Worm (Caenorhabditis elegans) whole organism, L1 larva: ENCODE measurements around the gene ptd-2.

ENCODE experiments used
- aha-1 ChIP-seq: fragments of 150-350 bp; optimal IDR thresholded peaks from 2 replicates; lab custom pipeline; 2014; ENCODE audit warnings: missing biosample characterization, missing genetic modification characterization
- alr-1 ChIP-seq: fragments of 200-800 bp; sonication (Bioruptor generic); optimal IDR thresholded peaks from 2 replicates; lab custom pipeline; 2018; ENCODE audit warnings: borderline replicate concordance, mild to moderate bottlenecking, missing genetic modification characterization, missing compliant biosample characterization
- aly-2 ChIP-seq: fragments of 150-350 bp; optimal IDR thresholded peaks from 2 replicates; lab custom pipeline; 2014; ENCODE audit warnings: missing biosample characterization, missing genetic modification characterization
- ceh-8 ChIP-seq: fragments of 200-800 bp; sonication (Bioruptor generic); optimal IDR thresholded peaks from 2 replicates; lab custom pipeline; 2018; ENCODE audit warnings: mild to moderate bottlenecking, missing genetic modification characterization, moderate library complexity, missing compliant biosample characterization
- ces-1 ChIP-seq: fragments of 150-350 bp; optimal IDR thresholded peaks from 2 replicates; lab custom pipeline; 2014; ENCODE audit warnings: missing biosample characterization, missing genetic modification reagents, missing genetic modification characterization
- dpl-1 ChIP-seq, 3 experiments: fragments of 150-350 bp in 2 of 3; sonication (generic microtip) in 1 of 3; optimal IDR thresholded peaks; 2 replicates each; lab custom pipeline; 2014 to 2017; ENCODE audit warnings: missing biosample characterization in 3 of 3, missing genetic modification characterization in 3 of 3, missing genetic modification reagents in 3 of 3
- dsc-1 ChIP-seq: sonication (generic microtip); optimal IDR thresholded peaks from 2 replicates; lab custom pipeline; 2016; ENCODE audit warnings: mild to moderate bottlenecking, missing genetic modification characterization, missing compliant biosample characterization
- efl-1 ChIP-seq, 4 experiments: fragments of 150-350 bp; optimal IDR thresholded peaks in 3 of 4; peaks in 1 of 4; 1 replicate in 1 of 4; 2 replicates in 3 of 4; lab custom pipeline; 2014; ENCODE audit warnings: missing biosample characterization in 2 of 4, missing genetic modification characterization in 2 of 4, missing genetic modification reagents in 2 of 4
- egl-13 ChIP-seq: sonication (generic microtip); optimal IDR thresholded peaks from 2 replicates; lab custom pipeline; 2016; ENCODE audit warnings: missing genotype, missing genetic modification reagents, missing genetic modification characterization, missing compliant biosample characterization
- elt-3 ChIP-seq, 6 experiments: fragments of 150-350 bp in 1 of 6; sonication (generic microtip); optimal IDR thresholded peaks; 2 replicates each; lab custom pipeline; 2017 to 2018; ENCODE audit warnings: missing biosample characterization in 6 of 6, missing genetic modification characterization in 6 of 6, inconsistent platforms in 1 of 6
- ets-5 ChIP-seq: fragments of 200-800 bp; sonication (Bioruptor generic); IDR thresholded peaks from 2 replicates; pipeline ENCODE4 v1.3.6; 2022; ENCODE audit warnings: missing genetic modification characterization, missing compliant biosample characterization
- fkh-4 ChIP-seq: sonication (generic microtip); optimal IDR thresholded peaks from 2 replicates; lab custom pipeline; 2016; ENCODE audit warnings: missing compliant biosample characterization, missing genetic modification characterization, borderline replicate concordance
- fkh-8 ChIP-seq: sonication (generic microtip); optimal IDR thresholded peaks from 2 replicates; lab custom pipeline; 2016; ENCODE audit warnings: mild to moderate bottlenecking, missing genetic modification characterization, missing compliant biosample characterization
- fos-1 ChIP-seq: fragments of 150-350 bp; optimal IDR thresholded peaks from 2 replicates; lab custom pipeline; 2014; ENCODE audit warnings: missing biosample characterization, missing genetic modification characterization
- irx-1 ChIP-seq: sonication (generic microtip); optimal IDR thresholded peaks from 2 replicates; lab custom pipeline; 2016; ENCODE audit warnings: missing genetic modification characterization, missing compliant biosample characterization
- jun-1 ChIP-seq: fragments of 150-350 bp; optimal IDR thresholded peaks from 2 replicates; lab custom pipeline; 2014; ENCODE audit warnings: missing biosample characterization, missing genetic modification reagents, missing genetic modification characterization
- lin-14 ChIP-seq: fragments of 200-800 bp; sonication (Bioruptor generic); optimal IDR thresholded peaks from 2 replicates; lab custom pipeline; 2018; ENCODE audit warnings: mild to moderate bottlenecking, missing genetic modification characterization, moderate library complexity, missing compliant biosample characterization
- lin-35 ChIP-seq, 2 experiments: fragments of 150-350 bp; optimal IDR thresholded peaks; 2 replicates each; lab custom pipeline; 2014; ENCODE audit warnings: missing biosample characterization in 2 of 2, missing genetic modification characterization in 2 of 2, missing genetic modification reagents in 2 of 2
- lir-3 ChIP-seq: sonication (generic microtip); optimal IDR thresholded peaks from 2 replicates; lab custom pipeline; 2016; ENCODE audit warnings: mild to moderate bottlenecking, missing genetic modification characterization, moderate library complexity, missing compliant biosample characterization; ENCODE audit not compliant: poor library complexity
- mep-1 ChIP-seq: fragments of 150-350 bp; optimal IDR thresholded peaks from 2 replicates; lab custom pipeline; 2014; ENCODE audit warnings: missing biosample characterization, missing genetic modification characterization
- nhr-237 ChIP-seq: fragments of 150-350 bp; optimal IDR thresholded peaks from 2 replicates; lab custom pipeline; 2014; ENCODE audit warnings: missing biosample characterization, missing genetic modification characterization
- nhr-28 ChIP-seq: fragments of 150-350 bp; optimal IDR thresholded peaks from 2 replicates; lab custom pipeline; 2014; ENCODE audit warnings: missing biosample characterization, missing genetic modification characterization
- nhr-47 ChIP-seq: sonication (generic microtip); optimal IDR thresholded peaks from 2 replicates; lab custom pipeline; 2016; ENCODE audit warnings: mild to moderate bottlenecking, missing genetic modification characterization, moderate library complexity, missing compliant biosample characterization
- nhr-71 ChIP-seq: sonication (generic microtip); optimal IDR thresholded peaks from 2 replicates; lab custom pipeline; 2016; ENCODE audit warnings: mild to moderate bottlenecking, missing genetic modification characterization, moderate library complexity, missing compliant biosample characterization
- nhr-90 ChIP-seq: sonication (generic microtip); optimal IDR thresholded peaks from 2 replicates; lab custom pipeline; 2016; ENCODE audit warnings: mild to moderate bottlenecking, missing genetic modification characterization, missing compliant biosample characterization; ENCODE audit not compliant: poor library complexity
- pax-3 ChIP-seq: fragments of 200-800 bp; sonication (Bioruptor generic); optimal IDR thresholded peaks from 2 replicates; lab custom pipeline; 2018; ENCODE audit warnings: mild to moderate bottlenecking, missing genetic modification characterization, moderate library complexity, missing compliant biosample characterization
- pqm-1 ChIP-seq: sonication (generic microtip); optimal IDR thresholded peaks from 3 replicates; lab custom pipeline; 2017; ENCODE audit warnings: missing biosample characterization, missing genetic modification characterization
- skn-1 ChIP-seq: fragments of 150-350 bp; optimal IDR thresholded peaks from 2 replicates; lab custom pipeline; 2014; ENCODE audit warnings: missing biosample characterization, missing genetic modification characterization
- snu-23 ChIP-seq: sonication (generic microtip); optimal IDR thresholded peaks from 2 replicates; lab custom pipeline; 2016; ENCODE audit warnings: missing genetic modification characterization, missing compliant biosample characterization
- swsn-7 ChIP-seq: sonication (generic microtip); optimal IDR thresholded peaks from 2 replicates; lab custom pipeline; 2016; ENCODE audit warnings: missing genetic modification characterization, missing compliant biosample characterization
- unc-86 ChIP-seq: sonication (generic microtip); optimal IDR thresholded peaks from 2 replicates; lab custom pipeline; 2016; ENCODE audit warnings: missing genetic modification characterization, missing compliant biosample characterization
- unc-98 ChIP-seq: fragments of 200-800 bp; sonication (Bioruptor generic); IDR thresholded peaks from 2 replicates; pipeline ENCODE4 v1.3.6; 2022; ENCODE audit warnings: missing genetic modification characterization, missing compliant biosample characterization
- xbp-1 ChIP-seq: sonication (generic microtip); optimal IDR thresholded peaks from 2 replicates; lab custom pipeline; 2016; ENCODE audit warnings: missing genetic modification characterization, missing compliant biosample characterization
- zag-1 ChIP-seq: fragments of 150-350 bp; optimal IDR thresholded peaks from 2 replicates; lab custom pipeline; 2014; ENCODE audit warnings: missing biosample characterization, missing genetic modification characterization
- ztf-4 ChIP-seq: fragments of 150-350 bp; optimal IDR thresholded peaks from 2 replicates; lab custom pipeline; 2014; ENCODE audit warnings: missing biosample characterization, missing genetic modification characterization

The ptd-2 gene

DNA sequence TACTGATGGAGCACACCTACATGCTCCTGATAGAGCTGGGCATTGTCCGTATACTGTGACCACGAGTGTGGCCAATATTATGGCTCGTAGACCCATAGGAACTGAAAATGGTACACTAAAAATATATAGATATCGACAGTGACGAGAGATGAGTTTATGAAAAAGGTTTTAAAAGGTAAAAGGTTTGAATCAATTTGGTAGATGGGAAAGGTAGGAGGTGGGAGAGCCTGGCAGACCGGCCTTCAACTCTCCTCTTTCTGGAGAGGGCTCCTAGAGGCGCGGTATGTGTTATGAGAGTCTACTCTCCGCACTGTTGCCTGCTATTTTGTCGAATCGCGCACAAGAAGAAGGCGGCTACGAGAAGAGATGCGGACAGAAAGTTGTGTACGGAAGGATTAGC, 37.4 kb downstream of the ptd-2 start, which contains the start of gene lron-2:
Gene lron-2 (minus strand): TSS at position 101 of the 400 bp plus-strand sequence.
- TF ChIP-seq snu-23 (GFP tag; lab: Kevin White, UChicago) (no peak), unc-98 (GFP tag; lab: Robert Waterston, UW) (no peak), jun-1 (tag; lab: Kevin White, UChicago) (no peak), efl-1 (optimal IDR thresholded peaks at IDR 0.05; lab: Kevin White, UChicago) (no peak), efl-1 (GFP tag; optimal IDR thresholded peaks at IDR 0.05 in 1 of 2; lab: Kevin White, UChicago) (no peak), dpl-1 (GFP tag; optimal IDR thresholded peaks at IDR 0.05; lab: Kevin White, UChicago) (no peak)

DNA sequence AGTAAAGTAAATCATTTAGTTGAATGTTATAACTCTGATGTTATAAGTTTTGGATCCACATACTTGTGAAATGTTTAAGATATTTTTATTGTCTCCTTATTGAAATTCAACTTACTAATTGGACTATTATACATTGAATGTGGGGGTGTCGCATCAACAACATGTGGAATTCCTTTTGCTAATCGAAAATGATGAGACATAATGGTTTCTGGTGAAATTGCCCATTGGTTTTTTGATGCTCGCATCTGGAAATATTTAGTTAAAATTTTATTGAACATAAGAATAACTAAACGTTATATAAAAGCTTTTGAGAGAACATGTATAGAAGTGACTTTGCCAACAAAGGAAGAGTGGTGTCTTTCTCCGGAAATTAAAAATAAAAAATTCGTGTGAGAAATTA, 41.9 kb downstream of the ptd-2 start, which contains the start of gene ZK682.7:
Gene ZK682.7 (minus strand): TSS at position 247 of the 400 bp plus-strand sequence.
- TF ChIP-seq alr-1 (no peak), nhr-71 (tag; lab: Kevin White, UChicago) (no peak), nhr-28 (tag; lab: Kevin White, UChicago) (no peak), fkh-4 (tag; lab: Kevin White, UChicago) (peak; percentile 77), dsc-1 (peak; percentile 91), zag-1 (no peak), nhr-237 (no peak), unc-86 (no peak), lir-3 (no peak), aha-1 (tag; lab: Kevin White, UChicago) (no peak), nhr-47 (tag; lab: Kevin White, UChicago) (no peak)

DNA sequence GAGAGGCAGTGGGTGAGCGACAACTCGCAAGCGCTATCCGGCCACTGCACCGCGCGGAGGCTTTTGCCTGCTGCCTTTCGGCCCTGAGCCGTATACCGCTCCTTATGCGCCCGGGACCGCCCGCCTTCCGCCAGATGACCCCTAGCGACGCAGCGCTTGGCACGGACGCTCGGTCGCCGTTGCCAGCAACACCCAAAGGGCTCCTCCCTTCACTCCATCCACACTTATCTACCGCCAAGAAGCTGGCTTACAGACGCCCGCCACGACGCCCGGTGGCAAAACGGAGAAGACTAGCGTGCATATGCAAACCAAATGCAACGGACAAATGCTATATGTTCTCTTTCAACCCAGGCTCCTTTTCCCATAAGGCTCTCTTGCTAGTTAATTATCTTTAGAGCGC, 43.3 kb downstream of the ptd-2 start:
- TF ChIP-seq fos-1 (tag; lab: Kevin White, UChicago) = no peak
- no peak for TF ChIP-seq skn-1
- no peak for TF ChIP-seq nhr-28 (tag; lab: Kevin White, UChicago)
- TF ChIP-seq elt-3 (tag; optimal IDR thresholded peaks at IDR 0.05; lab: Kevin White, UChicago) = no peak
- TF ChIP-seq nhr-47 (tag; lab: Kevin White, UChicago) = peak; percentile 15
- TF ChIP-seq dsc-1 = peak; percentile 27
- no peak for TF ChIP-seq lin-35 (GFP tag; optimal IDR thresholded peaks at IDR 0.05; lab: Kevin White, UChicago)
- TF ChIP-seq efl-1 (optimal IDR thresholded peaks at IDR 0.05; lab: Kevin White, UChicago) = no peak
- TF ChIP-seq efl-1 (GFP tag; optimal IDR thresholded peaks at IDR 0.05 in 1 of 2; lab: Kevin White, UChicago) = no peak
- peak; percentile 77 for TF ChIP-seq fkh-8 (tag; lab: Kevin White, UChicago)
- no peak for TF ChIP-seq fkh-4 (tag; lab: Kevin White, UChicago)
- no peak for TF ChIP-seq pax-3 (tag; lab: Kevin White, UChicago)
- peak; percentile 1 for TF ChIP-seq ceh-8 (GFP tag; lab: Kevin White, UChicago)
- no peak for TF ChIP-seq aly-2
- TF ChIP-seq nhr-90 (tag; lab: Kevin White, UChicago) = no peak
- no peak for TF ChIP-seq ets-5
- peak; percentile 1 for TF ChIP-seq egl-13
- no peak for TF ChIP-seq mep-1
- no peak for TF ChIP-seq pqm-1
- TF ChIP-seq xbp-1 = no peak
- TF ChIP-seq nhr-71 (tag; lab: Kevin White, UChicago) = peak; percentile 24
- TF ChIP-seq, all 84 proteins: peak for 6

- TF ChIP-seq swsn-7 (no peak), xbp-1 (no peak), ztf-4 (tag; lab: Kevin White, UChicago) (no peak), ces-1 (GFP tag; lab: Kevin White, UChicago) (no peak), dsc-1 (peak; percentile 25), lin-14 (GFP tag; lab: Kevin White, UChicago) (peak; percentile 15)
Measured at ce11 chrV:9295581-9295980, 45.5 kb downstream of the ptd-2 start.

DNA sequence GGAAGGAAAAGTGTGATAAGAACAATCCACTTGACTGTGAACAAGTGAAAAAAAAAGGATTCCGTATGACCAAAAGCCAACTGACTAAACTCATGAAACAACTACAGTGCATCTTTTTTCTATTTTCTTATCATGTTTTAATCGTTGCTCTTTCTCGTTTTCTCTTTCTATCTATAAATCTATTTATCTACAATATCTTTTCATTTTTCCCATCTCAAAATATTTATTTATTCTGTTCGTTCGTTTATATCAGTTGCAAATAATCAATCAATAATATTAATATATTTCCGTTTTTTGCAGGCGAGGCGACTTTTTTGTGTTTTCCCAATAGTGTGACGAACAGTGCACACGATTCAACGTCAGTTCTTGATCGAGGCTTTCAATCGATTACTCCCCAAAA, 47.3 kb downstream of the ptd-2 start, which contains the start of gene F44A2.5:
Gene F44A2.5 (plus strand): TSS at position 301 of the 400 bp plus-strand sequence.
- no peak for TF ChIP-seq egl-13
- no peak for TF ChIP-seq aha-1 (tag; lab: Kevin White, UChicago)
- TF ChIP-seq jun-1 (tag; lab: Kevin White, UChicago) = no peak
- no peak for TF ChIP-seq elt-3 (tag; optimal IDR thresholded peaks at IDR 0.05; lab: Kevin White, UChicago)
- TF ChIP-seq nhr-28 (tag; lab: Kevin White, UChicago) = no peak
- TF ChIP-seq irx-1 (tag; lab: Kevin White, UChicago) = no peak
- no peak for TF ChIP-seq ztf-4 (tag; lab: Kevin White, UChicago)
- TF ChIP-seq ets-5 = no peak
